Fruit fly (Drosophila melanogaster): ENCODE data around the gene Pdss2.

The Pdss2 gene

DNA sequence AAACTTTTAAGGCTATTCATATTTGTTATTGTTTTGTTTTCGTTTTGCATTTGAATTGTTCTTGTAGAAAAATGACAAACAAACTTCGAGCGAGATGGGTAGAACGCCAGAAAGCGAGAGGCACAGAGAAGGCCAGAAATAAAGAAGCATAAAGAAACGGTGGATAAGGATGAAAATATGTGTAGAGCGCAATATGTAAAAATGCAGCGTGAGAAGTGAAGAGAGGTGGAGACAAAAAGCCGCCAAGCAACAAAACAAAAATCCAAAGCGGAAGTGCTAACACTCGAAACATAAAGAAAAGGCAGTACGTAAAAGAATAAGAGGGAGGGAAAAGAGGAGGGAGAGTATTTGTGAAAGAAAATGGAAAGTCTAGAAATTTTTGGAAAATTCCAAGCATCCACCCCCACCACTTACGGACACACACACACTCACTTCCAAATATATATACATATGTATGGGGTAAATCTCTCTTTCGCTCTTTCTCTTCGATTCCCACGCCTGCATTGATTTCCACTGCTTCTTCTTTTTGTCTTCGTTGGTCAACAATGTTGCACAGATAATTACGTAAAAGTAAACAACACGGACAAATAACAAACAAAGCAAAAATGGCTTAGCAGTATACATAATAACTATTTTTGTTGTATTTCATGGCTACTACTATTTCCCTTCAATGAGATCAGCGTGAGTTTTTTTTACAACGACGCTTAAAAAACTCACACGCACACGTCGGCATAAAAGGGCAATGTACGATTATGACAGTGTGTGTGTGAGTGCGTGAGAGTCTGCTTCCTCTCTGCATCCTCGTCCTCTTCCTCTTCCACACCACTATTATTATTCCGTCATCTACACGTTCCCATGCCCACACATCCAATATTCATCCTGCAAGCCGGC, 20.1 kb upstream of the Pdss2 start (continued):
- TF ChIP-seq rib (GFP tag; IDR thresholded peaks at IDR 0.05), result no peak
- no peak for TF ChIP-seq C15 (GFP tag; IDR thresholded peaks at IDR 0.05)
- TF ChIP-seq odd (GFP tag; optimal IDR thresholded peaks at IDR 0.05), result no peak
- peak; percentile 27; the same call in 1 of the 2 replicates for TF ChIP-seq crol (GFP tag; IDR thresholded peaks at IDR 0.05)
- no peak for TF ChIP-seq ham (GFP tag; IDR thresholded peaks at IDR 0.05)
- no peak for TF ChIP-seq BtbVII (GFP tag; optimal IDR thresholded peaks at IDR 0.05)
- no peak for TF ChIP-seq trem (tag; optimal IDR thresholded peaks at IDR 0.05)
- TF ChIP-seq unpg (GFP tag; optimal IDR thresholded peaks at IDR 0.05), result no peak
- peak; percentile 30 for TF ChIP-seq twi (tag; optimal IDR thresholded peaks at IDR 0.05)
- no peak for TF ChIP-seq Eip74EF (GFP tag; optimal IDR thresholded peaks at IDR 0.05)
- TF ChIP-seq Dfd (GFP tag; optimal IDR thresholded peaks at IDR 0.05), result no peak
- no peak for TF ChIP-seq CG8359 (GFP tag; optimal IDR thresholded peaks at IDR 0.05; ENCODE audit: borderline replicate concordance)
- TF ChIP-seq aop (GFP tag; IDR thresholded peaks at IDR 0.05), result no peak
- TF ChIP-seq CG13123 (GFP tag; optimal IDR thresholded peaks at IDR 0.05), result peak; percentile 34
- peak; percentile 28 for TF ChIP-seq CG4707 (GFP tag; optimal IDR thresholded peaks at IDR 0.05)
- TF ChIP-seq CG3163 (GFP tag; optimal IDR thresholded peaks at IDR 0.05), result peak; percentile 67
- no peak for TF ChIP-seq CG12769 (tag; optimal IDR thresholded peaks at IDR 0.05)
- peak; percentile 87 for TF ChIP-seq sens (GFP tag)
- TF ChIP-seq cato (GFP tag; optimal IDR thresholded peaks at IDR 0.05; ENCODE audit: borderline replicate concordance), result no peak
- no peak for TF ChIP-seq zfh1 (GFP tag; IDR thresholded peaks at IDR 0.05)
- no peak for TF ChIP-seq croc (GFP tag; conservative IDR thresholded peaks at IDR 0.05)
- TF ChIP-seq Bdp1 (GFP tag; optimal IDR thresholded peaks at IDR 0.05), result peak; percentile 18
- TF ChIP-seq caup (GFP tag; optimal IDR thresholded peaks at IDR 0.05; ENCODE audit: severe bottlenecking), result no peak
- no peak for TF ChIP-seq ssp (GFP tag; IDR thresholded peaks at IDR 0.05)
- no peak for TF ChIP-seq sim (GFP tag; IDR thresholded peaks at IDR 0.05)
- peak; percentile 30 for TF ChIP-seq CG10979 (tag; optimal IDR thresholded peaks at IDR 0.05)
- no peak for TF ChIP-seq CG2889 (GFP tag; IDR thresholded peaks at IDR 0.05)
- no peak for TF ChIP-seq lbe (GFP tag; optimal IDR thresholded peaks at IDR 0.05)
- TF ChIP-seq CG12104 (GFP tag; optimal IDR thresholded peaks at IDR 0.05), result no peak
- no peak for TF ChIP-seq CG11456 (GFP tag; IDR thresholded peaks at IDR 0.05)
- no peak for TF ChIP-seq Hand (GFP tag; optimal IDR thresholded peaks at IDR 0.05)
- no peak for TF ChIP-seq pzg (GFP tag; optimal IDR thresholded peaks at IDR 0.05)
- TF ChIP-seq CG18764 (GFP tag; optimal IDR thresholded peaks at IDR 0.05), result peak; percentile 42
- no peak for TF ChIP-seq sob (GFP tag; IDR thresholded peaks at IDR 0.05)
- peak; percentile 77 for TF ChIP-seq CG33557 (GFP tag; optimal IDR thresholded peaks at IDR 0.05)
- no peak for TF ChIP-seq CG15073 (GFP tag; optimal IDR thresholded peaks at IDR 0.05)
- no peak for TF ChIP-seq schlank (tag; optimal IDR thresholded peaks at IDR 0.05)
- peak; percentile 30 for TF ChIP-seq CG16863 (GFP tag; optimal IDR thresholded peaks at IDR 0.05)
- no peak for TF ChIP-seq Mrtf (GFP tag; IDR thresholded peaks at IDR 0.05)
- TF ChIP-seq vnd (GFP tag; IDR thresholded peaks at IDR 0.05; ENCODE audit: partially characterized antibody), result no peak
- TF ChIP-seq sc (optimal IDR thresholded peaks at IDR 0.05), result no peak
- TF ChIP-seq sc (GFP tag; optimal IDR thresholded peaks at IDR 0.05), result peak; percentile 39
- no peak for TF ChIP-seq mld (GFP tag; IDR thresholded peaks at IDR 0.05; ENCODE audit: partially characterized antibody)
- no peak for TF ChIP-seq CG18011 (GFP tag; optimal IDR thresholded peaks at IDR 0.05)
- TF ChIP-seq CG17568 (GFP tag; optimal IDR thresholded peaks at IDR 0.05), result no peak
- TF ChIP-seq CG4617 (GFP tag; optimal IDR thresholded peaks at IDR 0.05; ENCODE audit: borderline replicate concordance), result no peak
- TF ChIP-seq dimm (GFP tag; IDR thresholded peaks at IDR 0.05), result no peak
- TF ChIP-seq CG16779 (GFP tag; IDR thresholded peaks at IDR 0.05), result no peak
- no peak for TF ChIP-seq CG42726 (GFP tag; IDR thresholded peaks at IDR 0.05; ENCODE audit: partially characterized antibody)
